Fruit fly (Drosophila melanogaster) whole organism, embryonic: ENCODE data around the gene CG9672.

Source experiments
- Asciz ChIP-seq: fragments of 200-800 bp; sonication (Bioruptor generic); optimal IDR thresholded peaks from 2 replicates; lab custom pipeline; 2017; ENCODE audit warnings: missing biosample characterization, mild to moderate bottlenecking, missing genetic modification characterization, missing genetic modification reagents
- Awh ChIP-seq: fragments of 200-800 bp; sonication (Bioruptor generic); IDR thresholded peaks from 2 replicates; pipeline ENCODE4, ENCODE4 v1.3.6; 2022; ENCODE audit warnings: missing biosample characterization, missing genetic modification characterization
- C15 ChIP-seq: fragments of 200-800 bp; sonication (Bioruptor generic); IDR thresholded peaks from 3 replicates; pipeline ENCODE4 v1.3.6; 2022; ENCODE audit warnings: missing biosample characterization, missing genetic modification characterization
- CG12071 ChIP-seq: fragments of 200-800 bp; sonication (Bioruptor generic); optimal IDR thresholded peaks from 3 replicates; lab custom pipeline; 2018; ENCODE audit warnings: missing biosample characterization, mild to moderate bottlenecking, missing genetic modification characterization
- CG12391 ChIP-seq: fragments of 200-800 bp; sonication (Bioruptor generic); optimal IDR thresholded peaks from 3 replicates; lab custom pipeline; 2018; ENCODE audit warnings: missing biosample characterization, mild to moderate bottlenecking, missing genetic modification characterization, moderate library complexity
- CG12659 ChIP-seq: fragments of 200-800 bp; sonication (Bioruptor generic); optimal IDR thresholded peaks from 3 replicates; lab custom pipeline; 2017; ENCODE audit warnings: mild to moderate bottlenecking, missing biosample characterization, missing genetic modification reagents, missing genetic modification characterization
- CG16779 ChIP-seq: fragments of 200-800 bp; sonication (Bioruptor generic); IDR thresholded peaks from 2 replicates; pipeline ENCODE4 v1.3.6; 2022; ENCODE audit warnings: missing biosample characterization, missing genetic modification characterization
- CG17186 ChIP-seq: fragments of 200-800 bp; sonication (Bioruptor generic); optimal IDR thresholded peaks from 3 replicates; lab custom pipeline; 2017; ENCODE audit warnings: missing biosample characterization, missing genetic modification reagents, missing genetic modification characterization
- CG17385 ChIP-seq: fragments of 200-800 bp; sonication (Bioruptor generic); optimal IDR thresholded peaks from 3 replicates; lab custom pipeline; 2018; ENCODE audit warnings: missing biosample characterization, mild to moderate bottlenecking, missing genetic modification characterization
- CG17568 ChIP-seq: fragments of 200-800 bp; sonication (Bioruptor generic); optimal IDR thresholded peaks from 2 replicates; lab custom pipeline; 2018; ENCODE audit warnings: missing biosample characterization, mild to moderate bottlenecking, missing genetic modification characterization, moderate library complexity
- CG17802 ChIP-seq: fragments of 200-800 bp; sonication (Bioruptor generic); optimal IDR thresholded peaks from 2 replicates; lab custom pipeline; 2018; ENCODE audit warnings: missing biosample characterization, mild to moderate bottlenecking, missing genetic modification characterization, moderate library complexity
- CG17829 ChIP-seq: fragments of 200-800 bp; optimal IDR thresholded peaks from 2 replicates; lab custom pipeline; 2019; ENCODE audit warnings: missing biosample characterization, mild to moderate bottlenecking, missing genetic modification characterization, moderate library complexity
- CG18599 ChIP-seq: fragments of 200-800 bp; sonication (Bioruptor generic); optimal IDR thresholded peaks from 3 replicates; lab custom pipeline; 2017; ENCODE audit warnings: missing biosample characterization, missing genetic modification characterization, mild to moderate bottlenecking, moderate library complexity, missing genetic modification reagents
- CG2120 ChIP-seq: fragments of 200-800 bp; sonication (Bioruptor generic); optimal IDR thresholded peaks from 3 replicates; lab custom pipeline; 2016; ENCODE audit warnings: missing biosample characterization, missing genetic modification characterization
- CG30403 ChIP-seq: fragments of 200-800 bp; sonication (Bioruptor generic); optimal IDR thresholded peaks from 3 replicates; lab custom pipeline; 2016; ENCODE audit warnings: missing biosample characterization, missing genetic modification characterization
- CG32532 ChIP-seq: fragments of 200-800 bp; sonication (Bioruptor generic); IDR thresholded peaks from 2 replicates; pipeline ENCODE4 v1.3.6; 2022; ENCODE audit warnings: missing biosample characterization, missing genetic modification characterization
- CG32767 ChIP-seq: fragments of 200-800 bp; sonication (Bioruptor generic); IDR thresholded peaks from 2 replicates; pipeline ENCODE4 v1.3.6; 2022; ENCODE audit warnings: missing biosample characterization, missing genetic modification characterization
- CG34376 ChIP-seq: fragments of 200-800 bp; sonication (Bioruptor generic); optimal IDR thresholded peaks from 2 replicates; lab custom pipeline; 2018; ENCODE audit warnings: missing biosample characterization, mild to moderate bottlenecking, missing genetic modification characterization
- CG3847 ChIP-seq: fragments of 200-800 bp; sonication (Bioruptor generic); IDR thresholded peaks from 2 replicates; pipeline ENCODE4 v1.3.6; 2022; ENCODE audit warnings: missing biosample characterization, missing genetic modification characterization
- CG6654 ChIP-seq: fragments of 200-800 bp; sonication (Bioruptor generic); optimal IDR thresholded peaks from 2 replicates; lab custom pipeline; 2017; ENCODE audit warnings: missing biosample characterization, mild to moderate bottlenecking, missing genetic modification characterization
- CG7963 ChIP-seq: fragments of 200-800 bp; sonication (Bioruptor generic); IDR thresholded peaks from 3 replicates; pipeline ENCODE4 v1.3.6; 2022; ENCODE audit warnings: missing biosample characterization, missing genetic modification characterization; ENCODE audit not compliant: partially characterized antibody
- CG9609 ChIP-seq: fragments of 200-800 bp; sonication (Bioruptor generic); optimal IDR thresholded peaks from 3 replicates; lab custom pipeline; 2016; ENCODE audit warnings: missing biosample characterization, missing genetic modification characterization
- CG9727 ChIP-seq: fragments of 200-800 bp; sonication (Bioruptor generic); optimal IDR thresholded peaks from 3 replicates; lab custom pipeline; 2017; ENCODE audit warnings: missing biosample characterization, mild to moderate bottlenecking, missing genetic modification characterization
- D19A ChIP-seq: fragments of 200-800 bp; optimal IDR thresholded peaks from 3 replicates; lab custom pipeline; 2019; ENCODE audit warnings: missing biosample characterization, mild to moderate bottlenecking, missing genetic modification characterization, moderate library complexity
- Doc3 ChIP-seq: fragments of 200-800 bp; sonication (Bioruptor generic); IDR thresholded peaks from 3 replicates; pipeline ENCODE4 v1.3.6; 2022; ENCODE audit warnings: missing biosample characterization, missing genetic modification characterization; ENCODE audit not compliant: partially characterized antibody
- Drgx ChIP-seq: fragments of 200-800 bp; sonication (Bioruptor generic); IDR thresholded peaks from 2 replicates; pipeline ENCODE4 v1.3.6; 2022; ENCODE audit warnings: missing biosample characterization, missing genetic modification characterization
- HLH54F ChIP-seq: fragments of 200-800 bp; sonication (Bioruptor generic); optimal IDR thresholded peaks from 3 replicates; lab custom pipeline; 2016; ENCODE audit warnings: missing biosample characterization, missing genetic modification characterization
- Hmr ChIP-seq: fragments of 200-800 bp; sonication (Bioruptor generic); optimal IDR thresholded peaks from 3 replicates; lab custom pipeline; 2017; ENCODE audit warnings: mild to moderate bottlenecking, missing biosample characterization, missing genetic modification reagents, missing genetic modification characterization
- Hsf ChIP-seq: fragments of 200-800 bp; sonication (Bioruptor generic); optimal IDR thresholded peaks from 3 replicates; lab custom pipeline; 2016; ENCODE audit warnings: missing biosample characterization, missing genetic modification characterization
- Jarid2 ChIP-seq: fragments of 200-800 bp; sonication (Bioruptor generic); optimal IDR thresholded peaks from 3 replicates; lab custom pipeline; 2017; ENCODE audit warnings: mild to moderate bottlenecking, missing biosample characterization, missing genetic modification reagents, missing genetic modification characterization
- Mad ChIP-seq: fragments of 200-800 bp; sonication (Bioruptor generic); optimal IDR thresholded peaks from 2 replicates; lab custom pipeline; 2016; ENCODE audit warnings: missing biosample characterization, missing genetic modification characterization
- Myb ChIP-seq: fragments of 200-800 bp; sonication (Bioruptor generic); optimal IDR thresholded peaks from 2 replicates; lab custom pipeline; 2016; ENCODE audit warnings: missing biosample characterization, missing genetic modification characterization
- NC2β ChIP-seq: fragments of 200-800 bp; sonication (Bioruptor generic); optimal IDR thresholded peaks from 2 replicates; lab custom pipeline; 2016; ENCODE audit warnings: missing biosample characterization, missing genetic modification characterization
- Oli ChIP-seq: fragments of 200-800 bp; sonication (Bioruptor generic); optimal IDR thresholded peaks from 2 replicates; lab custom pipeline; 2018; ENCODE audit warnings: missing biosample characterization, mild to moderate bottlenecking, missing genetic modification characterization, moderate library complexity
- ap ChIP-seq: fragments of 200-800 bp; sonication (Bioruptor generic); IDR thresholded peaks from 2 replicates; pipeline ENCODE4 v1.3.6; 2022; ENCODE audit warnings: missing biosample characterization, missing genetic modification characterization
- bsh ChIP-seq, 2 experiments: fragments of 200-800 bp; sonication (Bioruptor generic); optimal IDR thresholded peaks; 2 replicates each; lab custom pipeline; 2017 to 2018; ENCODE audit warnings: mild to moderate bottlenecking in 2 of 2, missing biosample characterization in 2 of 2, missing genetic modification characterization in 2 of 2, moderate library complexity in 1 of 2
- btn ChIP-seq: fragments of 200-800 bp; sonication (Bioruptor generic); optimal IDR thresholded peaks from 2 replicates; lab custom pipeline; 2016; ENCODE audit warnings: missing biosample characterization, missing genetic modification characterization
- crp ChIP-seq, 2 experiments: fragments of 200-800 bp; sonication (Bioruptor generic); optimal IDR thresholded peaks; 2 replicates in 1 of 2; 3 replicates in 1 of 2; lab custom pipeline; 2017; ENCODE audit warnings: missing biosample characterization in 2 of 2, missing genetic modification characterization in 2 of 2, mild to moderate bottlenecking in 1 of 2, moderate library complexity in 1 of 2
- exex ChIP-seq: fragments of 200-800 bp; sonication (Bioruptor generic); optimal IDR thresholded peaks from 4 replicates; lab custom pipeline; 2018; ENCODE audit warnings: missing biosample characterization, mild to moderate bottlenecking, missing genetic modification characterization, moderate library complexity
- gem ChIP-seq: fragments of 200-800 bp; sonication (Bioruptor generic); optimal IDR thresholded peaks from 2 replicates; lab custom pipeline; 2019; ENCODE audit warnings: missing biosample characterization, mild to moderate bottlenecking, missing genetic modification characterization, moderate library complexity
- gfzf ChIP-seq: fragments of 200-800 bp; sonication (Bioruptor generic); optimal IDR thresholded peaks from 2 replicates; lab custom pipeline; 2016; ENCODE audit warnings: missing biosample characterization, mild to moderate bottlenecking, missing genetic modification characterization, moderate library complexity
- ham ChIP-seq: fragments of 200-800 bp; sonication (Bioruptor generic); IDR thresholded peaks from 2 replicates; pipeline ENCODE4 v1.3.6; 2022; ENCODE audit warnings: missing biosample characterization, missing genetic modification characterization
- hth ChIP-seq: fragments of >200 bp; optimal IDR thresholded peaks from 2 replicates; lab custom pipeline; 2017; ENCODE audit warnings: inconsistent platforms
- lmd ChIP-seq: fragments of 200-800 bp; sonication (Bioruptor generic); IDR thresholded peaks from 2 replicates; pipeline ENCODE4 v1.3.6; 2022; ENCODE audit warnings: missing biosample characterization, missing genetic modification characterization
- nom ChIP-seq: fragments of 200-800 bp; sonication (Bioruptor generic); optimal IDR thresholded peaks from 2 replicates; lab custom pipeline; 2017; ENCODE audit warnings: missing biosample characterization, missing genetic modification characterization, mild to moderate bottlenecking, moderate library complexity, missing genetic modification reagents
- prd ChIP-seq, 3 experiments: fragments of >200 bp in 2 of 3; fragments of 200-800 bp in 1 of 3; sonication (Bioruptor generic) in 1 of 3; optimal IDR thresholded peaks in 2 of 3; IDR thresholded peaks in 1 of 3; 2 replicates in 2 of 3; 3 replicates in 1 of 3; pipeline versions ENCODE4 v1.3.6 to Lab custom; 2017 to 2022; ENCODE audit warnings: missing biosample characterization in 1 of 3, missing genetic modification characterization in 1 of 3
- pum ChIP-seq: fragments of 200-800 bp; sonication (Bioruptor generic); optimal IDR thresholded peaks from 2 replicates; lab custom pipeline; 2016; ENCODE audit warnings: missing biosample characterization, missing genetic modification characterization
- pzg ChIP-seq: fragments of 200-800 bp; sonication (Bioruptor generic); optimal IDR thresholded peaks from 3 replicates; lab custom pipeline; 2018; ENCODE audit warnings: missing biosample characterization, mild to moderate bottlenecking, missing genetic modification characterization, moderate library complexity
- ro ChIP-seq: fragments of 200-800 bp; sonication (Bioruptor generic); IDR thresholded peaks from 2 replicates; pipeline ENCODE4 v1.3.6; 2022; ENCODE audit warnings: missing biosample characterization, missing genetic modification characterization
- vvl ChIP-seq: fragments of 200-800 bp; sonication (Bioruptor generic); IDR thresholded peaks from 2 replicates; pipeline ENCODE4 v1.3.6; 2022; ENCODE audit warnings: missing biosample characterization, missing genetic modification characterization

The CG9672 gene

DNA sequence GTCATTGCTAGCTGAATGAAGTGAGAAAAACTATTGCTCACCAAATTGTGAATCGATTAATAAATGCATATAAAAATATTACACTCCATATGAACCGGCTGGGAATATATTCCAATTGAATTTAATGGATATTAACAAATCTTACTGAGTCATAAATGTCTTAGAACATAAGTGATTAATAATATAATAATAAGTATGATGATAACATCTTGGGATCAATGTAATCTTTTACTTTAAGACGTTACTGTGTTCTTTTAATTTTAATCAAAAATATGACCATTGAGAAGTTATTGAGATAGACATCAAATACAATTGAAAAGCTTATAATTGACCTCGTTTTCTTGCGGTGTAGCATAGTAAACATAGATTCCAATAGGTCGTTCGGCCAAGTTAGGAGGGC lies 14.3 kb downstream of the CG9672 start (continued):
- TF ChIP-seq C15 (GFP tag; lab: Robert Waterston, UW) (no peak), Drgx (no peak), CG3847 (GFP tag; lab: Robert Waterston, UW) (0 out of 2 replicates have a peak, but pooled peaks have one; percentile 6), crp (GFP tag; optimal IDR thresholded peaks at IDR 0.05; lab: Kevin White, UChicago) (no peak), CG32532 (GFP tag; lab: Robert Waterston, UW) (no peak), CG32767 (no peak), CG17568 (GFP tag; lab: Kevin White, UChicago) (no peak), pzg (GFP tag; lab: Kevin White, UChicago) (no peak), CG30403 (GFP tag; lab: Kevin White, UChicago) (peak; percentile 16), CG34376 (GFP tag; lab: Kevin White, UChicago) (no peak), bsh (GFP tag; optimal IDR thresholded peaks at IDR 0.05; lab: Kevin White, UChicago) (no peak), CG7963 (no peak), CG17802 (tag; lab: Kevin White, UChicago) (no peak), Asciz (GFP tag; lab: Kevin White, UChicago) (no peak), CG12391 (tag; lab: Kevin White, UChicago) (peak; percentile 48), CG9727 (GFP tag; lab: Kevin White, UChicago) (peak; percentile 20), Jarid2 (GFP tag; lab: Kevin White, UChicago) (no peak), ham (GFP tag; lab: Robert Waterston, UW) (no peak), exex (tag; lab: Kevin White, UChicago) (no peak), pum (GFP tag; lab: Kevin White, UChicago) (no peak), btn (no peak), CG17186 (no peak), Doc3 (no peak), Awh (GFP tag; lab: Robert Waterston, UW) (no peak), HLH54F (GFP tag; lab: Kevin White, UChicago) (no peak), CG17829 (tag; lab: Kevin White, UChicago) (no peak), Hmr (GFP tag; lab: Kevin White, UChicago) (peak; percentile 48), CG17385 (GFP tag; lab: Kevin White, UChicago) (peak; percentile 39), D19A (no peak), lmd (GFP tag; lab: Robert Waterston, UW) (no peak; the same call in 1 of the 2 replicates), Hsf (GFP tag; lab: Kevin White, UChicago) (no peak), CG9609 (GFP tag; lab: Kevin White, UChicago) (no peak), CG12659 (GFP tag; lab: Kevin White, UChicago) (peak; percentile 10), vvl (GFP tag; lab: Robert Waterston, UW) (no peak), gfzf (GFP tag; lab: Kevin White, UChicago) (no peak), Oli (tag; lab: Kevin White, UChicago) (no peak), gem (tag; lab: Kevin White, UChicago) (peak; percentile 64), nom (GFP tag; lab: Kevin White, UChicago) (no peak), CG16779 (GFP tag; lab: Robert Waterston, UW) (no peak), ro (GFP tag; lab: Robert Waterston, UW) (no peak), prd (optimal IDR thresholded peaks at IDR 0.05; lab: Kevin White, UChicago) (no peak), prd (GFP tag; IDR thresholded peaks at IDR 0.05; lab: Robert Waterston, UW) (no peak), Mad (GFP tag; lab: Kevin White, UChicago) (no peak), CG2120 (GFP tag; lab: Kevin White, UChicago) (peak; percentile 37), CG6654 (no peak), hth (lab: Kevin White, UChicago) (no peak), CG18599 (GFP tag; lab: Kevin White, UChicago) (peak; percentile 1), ap (no peak), NC2β (GFP tag; lab: Kevin White, UChicago) (no peak), Myb (GFP tag; lab: Kevin White, UChicago) (no peak), CG12071 (no peak)
